Worm (Caenorhabditis elegans): ENCODE data around the gene T24C4.2.

The T24C4.2 gene

ce11 chrIII:831961-832360 is 37.8 kb downstream of the T24C4.2 start, which contains the start of gene ceeh-1:
Gene ceeh-1, minus strand, starts transcription at chrIII:832277.
- TF ChIP-seq hlh-11 (tag; optimal IDR thresholded peaks at IDR 0.05) (peak; percentile 12), snpc-1.2 (GFP tag; IDR thresholded peaks at IDR 0.05) (no peak), nhr-28 (tag; optimal IDR thresholded peaks at IDR 0.05) (peak; percentile 100), ZK337.2 (GFP tag; IDR thresholded peaks at IDR 0.05) (no peak), pqm-1 (tag; optimal IDR thresholded peaks at IDR 0.05) (peak; percentile 30), unc-62 (GFP tag; optimal IDR thresholded peaks at IDR 0.05 in 1 of 2) (peak in 1 of 2 experiments; percentile 15), unc-62 (tag; optimal IDR thresholded peaks at IDR 0.05) (no peak), pha-4 (GFP tag; IDR thresholded peaks at IDR 0.05) (no peak), pha-4 (tag; optimal IDR thresholded peaks at IDR 0.05) (no peak), nhr-77 (tag; optimal IDR thresholded peaks at IDR 0.05) (peak; percentile 4), R02D3.7 (tag; optimal IDR thresholded peaks at IDR 0.05) (no peak), lin-29 (GFP tag; IDR thresholded peaks at IDR 0.05) (no peak), dmd-6 (GFP tag; IDR thresholded peaks at IDR 0.05) (peak; percentile 20; the same call in 1 of the 2 replicates), daf-19 (GFP tag; conservative IDR thresholded peaks at IDR 0.05) (no peak), tag-97 (GFP tag; IDR thresholded peaks at IDR 0.05) (no peak), madf-5 (GFP tag; IDR thresholded peaks at IDR 0.05) (no peak), mxl-3 (GFP tag; optimal IDR thresholded peaks at IDR 0.05) (peak; percentile 22), T20F7.1 (GFP tag; optimal IDR thresholded peaks at IDR 0.05) (no peak), lsy-2 (tag; optimal IDR thresholded peaks at IDR 0.05) (peak in 1 of 2 experiments; percentile 4), ceh-28 (tag; optimal IDR thresholded peaks at IDR 0.05) (no peak)

DNA sequence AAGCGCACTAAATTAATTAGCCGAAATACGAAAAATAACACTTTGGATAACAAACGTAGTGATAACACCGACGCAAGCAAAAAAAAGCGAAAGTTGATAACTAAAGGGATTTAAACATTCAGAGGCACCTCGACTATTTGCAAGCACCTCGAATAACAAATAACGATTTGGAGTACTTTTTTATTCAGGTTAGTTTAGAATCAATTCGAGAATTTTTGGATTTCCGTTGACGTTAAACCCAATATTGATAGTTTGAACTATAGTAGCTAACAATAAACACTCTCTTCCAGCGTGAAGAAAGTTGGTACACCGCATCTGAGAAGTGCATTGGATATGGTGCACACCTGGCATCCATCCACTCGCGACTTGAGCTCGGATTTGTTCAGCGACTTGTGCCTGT is 44.5 kb downstream of the T24C4.2 start:
- no peak for TF ChIP-seq hif-1 (tag; optimal IDR thresholded peaks at IDR 0.05)
- no peak for TF ChIP-seq F10B5.3 (tag; optimal IDR thresholded peaks at IDR 0.05)
- TF ChIP-seq lin-1 (GFP tag; IDR thresholded peaks at IDR 0.05): no peak
- TF ChIP-seq nhr-102 (tag; optimal IDR thresholded peaks at IDR 0.05): no peak
- TF ChIP-seq aha-1 (tag): peak; percentile 98
- TF ChIP-seq vab-7 (GFP tag; IDR thresholded peaks at IDR 0.05): no peak
- no peak for TF ChIP-seq madf-9 (GFP tag; conservative IDR thresholded peaks at IDR 0.05)
- no peak for TF ChIP-seq fkh-10 (GFP tag; optimal IDR thresholded peaks at IDR 0.05)

DNA sequence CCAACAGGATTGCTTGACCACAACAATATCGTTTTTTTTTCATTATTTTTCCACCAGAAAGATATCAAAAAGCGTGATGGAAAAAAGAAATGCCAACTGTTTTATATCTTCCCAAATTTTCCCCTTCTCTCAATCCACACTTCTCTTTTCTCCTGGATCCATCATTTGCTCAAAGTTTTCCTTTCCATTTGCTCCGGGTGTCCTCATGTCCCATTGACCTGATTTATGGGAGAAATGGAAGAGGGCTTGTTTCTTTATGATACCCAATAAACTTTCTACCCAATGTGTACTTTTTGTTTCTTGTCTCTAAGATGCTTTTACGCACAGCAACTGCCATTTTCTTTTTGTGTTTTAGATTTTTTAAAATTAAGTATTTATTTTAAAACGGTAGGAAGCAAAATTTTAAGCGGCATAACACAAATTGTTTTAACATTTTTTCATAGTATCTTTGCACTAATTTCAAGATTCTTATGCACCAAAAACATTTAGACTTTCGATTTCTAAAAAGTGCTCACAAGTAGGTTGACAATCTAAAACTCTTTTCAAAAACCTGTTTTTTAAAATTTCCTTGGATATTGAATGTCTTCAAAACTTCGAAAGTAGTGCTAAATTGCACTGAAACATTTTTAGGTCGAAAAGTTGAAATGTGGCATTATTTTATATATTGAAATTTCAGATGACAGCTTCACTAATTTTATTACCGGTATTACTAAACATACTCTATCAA is 47.1 kb downstream of the T24C4.2 start, which contains the start of gene clec-149:
Gene clec-149, plus strand, starts transcription at position 677 of the 727 bp plus-strand sequence.
- TF ChIP-seq daf-19 (GFP tag; conservative IDR thresholded peaks at IDR 0.05): no peak
- no peak for TF ChIP-seq cey-2 (tag; optimal IDR thresholded peaks at IDR 0.05; ENCODE audit: borderline replicate concordance, insufficient read depth)
- TF ChIP-seq nhr-11 (tag; optimal IDR thresholded peaks at IDR 0.05): peak; percentile 10

ce11 chrIII:819313-819712 is 50.5 kb downstream of the T24C4.2 start:
- TF ChIP-seq pqm-1 (tag; optimal IDR thresholded peaks at IDR 0.05): no peak
- TF ChIP-seq set-16 (GFP tag; IDR thresholded peaks at IDR 0.05): peak; percentile 36; the same call in 1 of the 2 replicates
- TF ChIP-seq nhr-42 (GFP tag; IDR thresholded peaks at IDR 0.05): 0 out of 2 replicates have a peak, but pooled peaks have one; percentile 10
